Worm (Caenorhabditis elegans): ENCODE measurements around the gene F58A6.9.

ce11 chrII:5171610-5172009, 12.9 kb upstream of the F58A6.9 start, which contains the start of gene C27D6.15:
- TF ChIP-seq sma-3 (GFP tag; optimal IDR thresholded peaks at IDR 0.05) (no peak), mab-5 (tag; optimal IDR thresholded peaks at IDR 0.05) (no peak), ceh-82 (tag; optimal IDR thresholded peaks at IDR 0.05) (no peak), elt-1 (tag; optimal IDR thresholded peaks at IDR 0.05) (no peak), mdl-1 (tag; optimal IDR thresholded peaks at IDR 0.05) (no peak), skn-1 (tag; optimal IDR thresholded peaks at IDR 0.05) (no peak), lin-39 (tag; optimal IDR thresholded peaks at IDR 0.05) (no peak), unc-55 (GFP tag; optimal IDR thresholded peaks at IDR 0.05) (no peak), R02D3.7 (tag; optimal IDR thresholded peaks at IDR 0.05) (no peak)

Data from whole organism, L2 larva.